ENCODE assay signal across 3 fruit fly cellular contexts in the genomic region with DNA sequence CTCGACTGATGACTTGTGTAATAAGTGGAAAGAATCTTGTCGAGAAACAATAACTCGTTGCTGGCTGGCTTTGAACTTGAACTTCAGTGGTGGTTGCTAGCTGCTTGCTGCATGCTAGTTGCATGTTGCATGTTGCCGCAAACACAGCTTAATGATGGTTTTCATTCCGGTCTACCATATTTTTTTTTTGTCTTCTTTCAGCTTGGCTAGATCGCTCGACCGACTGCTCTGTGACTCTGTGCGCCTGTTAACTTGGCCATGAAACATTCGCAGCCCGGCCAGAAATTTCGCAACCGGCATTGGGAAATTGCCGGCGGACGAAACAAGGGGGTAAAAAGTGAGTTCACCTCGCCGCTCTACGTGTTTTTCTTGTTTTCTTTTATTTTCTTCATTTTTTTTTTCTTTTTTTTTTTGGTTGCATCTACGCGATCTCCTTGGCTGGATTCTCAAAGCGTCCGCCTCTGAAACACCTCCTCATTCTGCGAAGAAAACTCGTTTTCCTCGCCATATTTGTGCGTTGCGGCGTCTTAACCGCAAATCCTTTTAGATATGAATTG.
A peak's percentile ranks its signal among the peaks of the same experiment; 100 is the strongest.
TF ChIP-seq lines count a peak whose summit lies in the region.

No protein-coding gene starts in this region.

- TF ChIP-seq CTCF in whole organism, embryonic (GFP tag; optimal IDR thresholded peaks at IDR 0.05; lab: Kevin White, UChicago): no peak

TF ChIP-seq in whole organism, embryonic, 481 proteins besides CTCF, POLR2A, EP300 and RAD21:
- TF ChIP-seq Myb (GFP tag; optimal IDR thresholded peaks at IDR 0.05; lab: Kevin White, UChicago) (no peak), CG14710 (tag; optimal IDR thresholded peaks at IDR 0.05; lab: Kevin White, UChicago) (no peak), MESR4 (GFP tag; optimal IDR thresholded peaks at IDR 0.05; lab: Kevin White, UChicago) (no peak), dpn (GFP tag; optimal IDR thresholded peaks at IDR 0.05; lab: Kevin White, UChicago) (no peak), hkb (optimal IDR thresholded peaks at IDR 0.05; lab: Kevin White, UChicago) (no peak), hkb (GFP tag; IDR thresholded peaks at IDR 0.05; lab: Robert Waterston, UW) (no peak), bsh (GFP tag; optimal IDR thresholded peaks at IDR 0.05; lab: Kevin White, UChicago) (peak in 1 of 2 experiments; percentile 66), CG16815 (GFP tag; optimal IDR thresholded peaks at IDR 0.05; lab: Kevin White, UChicago) (no peak), Dek (tag; optimal IDR thresholded peaks at IDR 0.05; lab: Kevin White, UChicago) (no peak), corto (GFP tag; optimal IDR thresholded peaks at IDR 0.05; lab: Kevin White, UChicago) (no peak), nom (GFP tag; optimal IDR thresholded peaks at IDR 0.05; lab: Kevin White, UChicago) (peak; percentile 89), CG31388 (GFP tag; optimal IDR thresholded peaks at IDR 0.05; lab: Kevin White, UChicago) (no peak), CG14050 (GFP tag; IDR thresholded peaks at IDR 0.05; lab: Robert Waterston, UW) (no peak), sc (optimal IDR thresholded peaks at IDR 0.05; lab: Kevin White, UChicago) (no peak), sc (GFP tag; optimal IDR thresholded peaks at IDR 0.05; lab: Kevin White, UChicago) (no peak)
TF ChIP-seq in whole organism, embryonic: peak in this region for 2.

TF ChIP-seq in whole organism, prepupa, 60 proteins besides CTCF, POLR2A, EP300 and RAD21 (continues in another document):
- no peak for TF ChIP-seq Smox (GFP tag; optimal IDR thresholded peaks at IDR 0.05; lab: Kevin White, UChicago)
- no peak for TF ChIP-seq fd59A (GFP tag; optimal IDR thresholded peaks at IDR 0.05; lab: Kevin White, UChicago)
- peak; percentile 17 for TF ChIP-seq CG6276 (GFP tag; optimal IDR thresholded peaks at IDR 0.05; lab: Kevin White, UChicago)
- no peak for TF ChIP-seq salr (GFP tag; optimal IDR thresholded peaks at IDR 0.05; lab: Kevin White, UChicago)
- TF ChIP-seq Eip93F (GFP tag; optimal IDR thresholded peaks at IDR 0.05; lab: Kevin White, UChicago): no peak
- TF ChIP-seq svp (GFP tag; lab: Kevin White, UChicago): no peak
- TF ChIP-seq CG3919 (GFP tag; optimal IDR thresholded peaks at IDR 0.05; lab: Kevin White, UChicago): no peak
- no peak for TF ChIP-seq Sox102F (GFP tag; optimal IDR thresholded peaks at IDR 0.05; lab: Kevin White, UChicago)
- TF ChIP-seq CG10669 (GFP tag; optimal IDR thresholded peaks at IDR 0.05; lab: Kevin White, UChicago): peak; percentile 24
- TF ChIP-seq cyc (GFP tag; optimal IDR thresholded peaks at IDR 0.05; lab: Kevin White, UChicago): no peak
- no peak for TF ChIP-seq CG6792 (GFP tag; optimal IDR thresholded peaks at IDR 0.05; lab: Kevin White, UChicago)
- no peak for TF ChIP-seq esn (GFP tag; optimal IDR thresholded peaks at IDR 0.05; lab: Kevin White, UChicago)
- no peak for TF ChIP-seq CG32006 (GFP tag; optimal IDR thresholded peaks at IDR 0.05; lab: Kevin White, UChicago)
- TF ChIP-seq CG8319 (GFP tag; optimal IDR thresholded peaks at IDR 0.05; lab: Kevin White, UChicago): no peak
- TF ChIP-seq CG10631 (GFP tag; optimal IDR thresholded peaks at IDR 0.05; lab: Kevin White, UChicago): peak; percentile 9
- no peak for TF ChIP-seq fd85E (GFP tag; optimal IDR thresholded peaks at IDR 0.05; lab: Kevin White, UChicago)
- no peak for TF ChIP-seq Hr38 (GFP tag; optimal IDR thresholded peaks at IDR 0.05; lab: Kevin White, UChicago)
- TF ChIP-seq CG11762 (GFP tag; optimal IDR thresholded peaks at IDR 0.05; lab: Kevin White, UChicago; ENCODE audit: insufficient read depth): no peak
- peak; percentile 73; the same call in 2 of the 3 replicates for TF ChIP-seq CG8119 (GFP tag; IDR thresholded peaks at IDR 0.05; lab: Robert Waterston, UW)
- no peak for TF ChIP-seq pdm3 (GFP tag; optimal IDR thresholded peaks at IDR 0.05; lab: Kevin White, UChicago)
- peak; percentile 72 for TF ChIP-seq CG6808 (GFP tag; optimal IDR thresholded peaks at IDR 0.05; lab: Kevin White, UChicago)
- peak; percentile 59 for TF ChIP-seq Eip78C (GFP tag; lab: Kevin White, UChicago)
- no peak for TF ChIP-seq lz (GFP tag; optimal IDR thresholded peaks at IDR 0.05; lab: Kevin White, UChicago)
- TF ChIP-seq net (GFP tag; optimal IDR thresholded peaks at IDR 0.05; lab: Kevin White, UChicago): peak; percentile 14
- TF ChIP-seq Sox14 (GFP tag; optimal IDR thresholded peaks at IDR 0.05; lab: Kevin White, UChicago): no peak
- TF ChIP-seq CG15336 (GFP tag; IDR thresholded peaks at IDR 0.05; lab: Robert Waterston, UW): peak; percentile 40; the same call in 1 of the 2 replicates
- TF ChIP-seq CG9139 (GFP tag; optimal IDR thresholded peaks at IDR 0.05; lab: Kevin White, UChicago): peak; percentile 69
- TF ChIP-seq CG6163 (GFP tag; IDR thresholded peaks at IDR 0.05; lab: Robert Waterston, UW): peak; percentile 52; the same call in 2 of the 3 replicates
- no peak for TF ChIP-seq CG8632 (GFP tag; optimal IDR thresholded peaks at IDR 0.05; lab: Kevin White, UChicago)
- TF ChIP-seq spab (GFP tag; optimal IDR thresholded peaks at IDR 0.05; lab: Kevin White, UChicago): peak; percentile 40
- TF ChIP-seq eg (GFP tag; IDR thresholded peaks at IDR 0.05; lab: Robert Waterston, UW): peak; percentile 65; the same call in 2 of the 3 replicates
- TF ChIP-seq Gug (GFP tag; IDR thresholded peaks at IDR 0.05; lab: Robert Waterston, UW): no peak
- peak; percentile 51 for TF ChIP-seq Lpt (GFP tag; optimal IDR thresholded peaks at IDR 0.05; lab: Kevin White, UChicago)
- peak; percentile 46 for TF ChIP-seq Eip75B (GFP tag; optimal IDR thresholded peaks at IDR 0.05; lab: Kevin White, UChicago)
- TF ChIP-seq Ets21C (GFP tag; optimal IDR thresholded peaks at IDR 0.05; lab: Kevin White, UChicago): no peak
- peak; percentile 12 for TF ChIP-seq dsx (GFP tag; optimal IDR thresholded peaks at IDR 0.05; lab: Kevin White, UChicago; ENCODE audit: poor library complexity, severe bottlenecking)

TF ChIP-seq in whole organism, pupa, 21 proteins besides CTCF, POLR2A, EP300 and RAD21:
- TF ChIP-seq CG32121 (GFP tag; IDR thresholded peaks at IDR 0.05; lab: Robert Waterston, UW): no peak
- TF ChIP-seq Ets98B (GFP tag; IDR thresholded peaks at IDR 0.05; lab: Robert Waterston, UW): no peak
- peak; percentile 13 for TF ChIP-seq CG34367 (tag; optimal IDR thresholded peaks at IDR 0.05; lab: Kevin White, UChicago)
- TF ChIP-seq Pif1B (GFP tag; optimal IDR thresholded peaks at IDR 0.05; lab: Kevin White, UChicago): peak; percentile 54
- peak; percentile 70 for TF ChIP-seq Pif1A (GFP tag; optimal IDR thresholded peaks at IDR 0.05; lab: Kevin White, UChicago)
- TF ChIP-seq EcR (GFP tag; optimal IDR thresholded peaks at IDR 0.05; lab: Kevin White, UChicago): peak; percentile 71
- TF ChIP-seq CG13204 (GFP tag; optimal IDR thresholded peaks at IDR 0.05; lab: Kevin White, UChicago): peak; percentile 75
- TF ChIP-seq CG17806 (tag; optimal IDR thresholded peaks at IDR 0.05; lab: Kevin White, UChicago): peak; percentile 20
- peak; percentile 34; the same call in 1 of the 3 replicates for TF ChIP-seq fd96Ca (GFP tag; IDR thresholded peaks at IDR 0.05; lab: Robert Waterston, UW)
- TF ChIP-seq CG14655 (GFP tag; optimal IDR thresholded peaks at IDR 0.05; lab: Kevin White, UChicago): peak; percentile 46
- no peak for TF ChIP-seq D1 (tag; optimal IDR thresholded peaks at IDR 0.05; lab: Kevin White, UChicago)
- TF ChIP-seq CG8301 (tag; optimal IDR thresholded peaks at IDR 0.05; lab: Kevin White, UChicago): peak; percentile 39
- peak; percentile 51 for TF ChIP-seq gl (tag; optimal IDR thresholded peaks at IDR 0.05; lab: Kevin White, UChicago)
- TF ChIP-seq CG10348 (GFP tag; IDR thresholded peaks at IDR 0.05; lab: Robert Waterston, UW): no peak
- no peak for TF ChIP-seq Snoo (tag; optimal IDR thresholded peaks at IDR 0.05; lab: Kevin White, UChicago)
- peak; percentile 41 for TF ChIP-seq CG8159 (tag; optimal IDR thresholded peaks at IDR 0.05; lab: Kevin White, UChicago)
- TF ChIP-seq CG4496 (GFP tag; IDR thresholded peaks at IDR 0.05; lab: Robert Waterston, UW): peak; percentile 61; the same call in 1 of the 3 replicates
- TF ChIP-seq CG9948 (tag; optimal IDR thresholded peaks at IDR 0.05; lab: Kevin White, UChicago): peak; percentile 16
- no peak; the same call in none of the 2 replicates for TF ChIP-seq CG12605 (GFP tag; IDR thresholded peaks at IDR 0.05; lab: Robert Waterston, UW)
- no peak for TF ChIP-seq rn (GFP tag; IDR thresholded peaks at IDR 0.05; lab: Robert Waterston, UW)
- TF ChIP-seq CG15710 (tag; optimal IDR thresholded peaks at IDR 0.05; lab: Kevin White, UChicago): peak; percentile 14

Comparison
In these comparisons a context has a peak if more than half of its experiments do, and no peak if none do; other contexts are left out.
1. Of the 7 proteins assayed by ChIP-seq in both whole organism, embryonic and whole organism, prepupa: peak only in whole organism, embryonic: none; only in whole organism, prepupa: CG16779 and Lpt; in both: none; in neither: 5.